Worm (Caenorhabditis elegans): ENCODE data around the gene C27D9.2.
A peak's percentile ranks its signal among the peaks of the same experiment; 100 is the strongest.

The C27D9.2 gene

DNA sequence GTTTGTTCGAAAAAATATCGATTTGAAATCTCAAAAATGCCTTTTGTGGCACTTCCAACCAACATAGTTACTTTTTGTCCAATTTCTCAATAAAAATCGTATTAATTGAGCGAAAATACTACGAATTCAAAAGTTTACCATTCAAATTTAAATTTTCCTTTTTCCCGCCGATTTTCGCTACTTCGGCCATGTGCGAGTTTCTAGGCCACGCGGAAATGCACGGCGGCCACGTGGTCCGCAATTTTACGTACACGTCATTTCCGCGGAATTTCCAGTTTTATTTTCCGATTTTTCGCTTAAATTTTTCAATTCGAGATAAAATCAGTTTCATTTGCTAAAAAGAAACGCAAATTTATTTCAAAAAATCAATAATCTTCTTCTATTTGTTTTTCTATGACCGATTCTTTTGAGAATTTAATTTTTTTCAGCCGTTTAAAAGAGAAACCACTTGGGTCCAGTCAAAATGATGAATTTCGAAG is 16.6 kb downstream of the C27D9.2 start, which contains the start of gene eas-1 (continued):
- no peak for TF ChIP-seq egl-27 (tag; optimal IDR thresholded peaks at IDR 0.05)
- peak; percentile 28 for TF ChIP-seq nhr-129 (tag; optimal IDR thresholded peaks at IDR 0.05)

DNA sequence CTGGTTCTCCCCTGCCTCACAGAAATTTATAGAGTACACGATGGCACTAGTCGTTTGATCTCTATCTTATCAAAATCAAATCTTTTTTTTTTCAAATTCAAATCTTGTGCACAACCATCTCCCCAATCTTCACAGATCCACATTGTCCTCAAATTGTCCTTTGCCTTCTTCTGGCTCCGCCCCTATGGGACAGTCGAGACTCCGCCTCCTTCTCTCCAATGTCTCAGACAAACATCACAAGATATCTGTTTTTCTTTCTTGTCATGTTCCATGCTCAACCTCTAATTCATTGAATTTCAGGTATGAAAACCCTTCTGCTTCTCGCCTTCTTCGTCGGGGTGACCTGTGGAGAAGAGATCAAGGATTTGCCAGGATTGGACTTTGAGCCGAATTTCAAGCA is 19.3 kb downstream of the C27D9.2 start, which contains the start of gene ctsa-1.1:
Gene ctsa-1.1, plus strand, starts transcription at position 301 of the 400 bp plus-strand sequence.
- no peak for TF ChIP-seq ztf-4 (tag; optimal IDR thresholded peaks at IDR 0.05)
- TF ChIP-seq mbf-1 (tag; optimal IDR thresholded peaks at IDR 0.05) = no peak
- TF ChIP-seq nhr-129 (tag; optimal IDR thresholded peaks at IDR 0.05) = no peak
- TF ChIP-seq ceh-16 (tag; optimal IDR thresholded peaks at IDR 0.05) = no peak
- no peak for TF ChIP-seq nhr-10 (tag; optimal IDR thresholded peaks at IDR 0.05)
- no peak for TF ChIP-seq crh-2 (tag; optimal IDR thresholded peaks at IDR 0.05)
- TF ChIP-seq alr-1 (tag; optimal IDR thresholded peaks at IDR 0.05) = no peak
- no peak for TF ChIP-seq ceh-82 (tag; optimal IDR thresholded peaks at IDR 0.05)
- no peak for TF ChIP-seq blmp-1 (tag; optimal IDR thresholded peaks at IDR 0.05; ENCODE audit: insufficient read depth)
- TF ChIP-seq sma-3 (GFP tag; optimal IDR thresholded peaks at IDR 0.05) = no peak
- no peak for TF ChIP-seq lsy-2 (tag; optimal IDR thresholded peaks at IDR 0.05)
- no peak for TF ChIP-seq sem-4 (tag; optimal IDR thresholded peaks at IDR 0.05)
- no peak for TF ChIP-seq zag-1 (tag; optimal IDR thresholded peaks at IDR 0.05)
- TF ChIP-seq R02D3.7 (tag; optimal IDR thresholded peaks at IDR 0.05) = no peak
- no peak for TF ChIP-seq mab-5 (tag; optimal IDR thresholded peaks at IDR 0.05)
- TF ChIP-seq mdl-1 (tag; optimal IDR thresholded peaks at IDR 0.05) = no peak
- TF ChIP-seq elt-3 (tag; optimal IDR thresholded peaks at IDR 0.05) = no peak
- no peak for TF ChIP-seq ztf-11 (tag; optimal IDR thresholded peaks at IDR 0.05)

DNA sequence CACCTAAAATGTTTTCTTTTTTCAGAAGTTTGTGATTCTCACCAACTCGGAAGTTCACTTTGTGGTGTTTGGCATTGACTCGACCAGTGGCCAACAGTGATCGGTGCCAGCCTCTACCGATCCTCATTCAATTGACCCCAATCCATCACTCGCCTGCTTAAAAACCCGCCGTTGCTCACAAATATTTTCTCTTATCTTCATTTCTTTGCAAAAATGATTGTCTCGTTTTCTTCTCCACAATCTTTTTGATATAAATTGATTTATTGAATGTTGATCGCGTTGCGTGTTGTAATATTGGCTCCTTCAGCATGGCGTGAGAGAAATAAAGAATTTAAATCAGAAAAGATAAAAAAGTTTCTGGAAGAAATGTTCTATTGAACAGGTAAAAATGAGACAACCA is 20.1 kb downstream of the C27D9.2 start:
- no peak for TF ChIP-seq nhr-11 (tag; optimal IDR thresholded peaks at IDR 0.05)
- TF ChIP-seq peb-1 (tag; optimal IDR thresholded peaks at IDR 0.05) = no peak
- no peak for TF ChIP-seq ztf-11 (tag; optimal IDR thresholded peaks at IDR 0.05)
- no peak for TF ChIP-seq unc-62 (GFP tag; optimal IDR thresholded peaks at IDR 0.05)
- TF ChIP-seq nhr-77 (tag; optimal IDR thresholded peaks at IDR 0.05) = no peak
- no peak for TF ChIP-seq ama-1 (optimal IDR thresholded peaks at IDR 0.05)
- TF ChIP-seq unc-39 (tag; optimal IDR thresholded peaks at IDR 0.05) = no peak
- no peak for TF ChIP-seq Y55F3AM.14 (GFP tag; optimal IDR thresholded peaks at IDR 0.05)
- no peak for TF ChIP-seq sem-4 (tag; optimal IDR thresholded peaks at IDR 0.05)
- no peak for TF ChIP-seq zag-1 (tag; optimal IDR thresholded peaks at IDR 0.05)
- peak in 1 of 2 experiments; percentile 33 for TF ChIP-seq lsy-2 (tag; optimal IDR thresholded peaks at IDR 0.05)
- no peak for TF ChIP-seq ztf-1 (GFP tag; conservative IDR thresholded peaks at IDR 0.05)
- TF ChIP-seq crh-2 (tag; optimal IDR thresholded peaks at IDR 0.05) = no peak
- no peak for TF ChIP-seq blmp-1 (tag; optimal IDR thresholded peaks at IDR 0.05; ENCODE audit: insufficient read depth)
- no peak for TF ChIP-seq lin-13 (GFP tag; optimal IDR thresholded peaks at IDR 0.05)
- no peak for TF ChIP-seq alr-1 (tag; optimal IDR thresholded peaks at IDR 0.05)
- no peak for TF ChIP-seq ZK546.5 (tag; optimal IDR thresholded peaks at IDR 0.05)
- TF ChIP-seq nhr-129 (tag; optimal IDR thresholded peaks at IDR 0.05) = no peak
- no peak for TF ChIP-seq nhr-6 (tag; optimal IDR thresholded peaks at IDR 0.05)
- TF ChIP-seq elt-1 (tag; optimal IDR thresholded peaks at IDR 0.05) = no peak
- no peak for TF ChIP-seq nhr-12 (tag; optimal IDR thresholded peaks at IDR 0.05)
- TF ChIP-seq aly-2 (tag; optimal IDR thresholded peaks at IDR 0.05) = no peak
- no peak for TF ChIP-seq dmd-4 (tag; optimal IDR thresholded peaks at IDR 0.05)
- no peak for TF ChIP-seq snpc-4 (tag; optimal IDR thresholded peaks at IDR 0.05)
- no peak for TF ChIP-seq nhr-21 (tag; optimal IDR thresholded peaks at IDR 0.05)
- peak; percentile 26 for TF ChIP-seq C34F6.9 (tag; optimal IDR thresholded peaks at IDR 0.05)
- no peak for TF ChIP-seq ceh-82 (tag; optimal IDR thresholded peaks at IDR 0.05)
- no peak for TF ChIP-seq elt-3 (tag; optimal IDR thresholded peaks at IDR 0.05)
- TF ChIP-seq gmeb-1 (tag; optimal IDR thresholded peaks at IDR 0.05) = no peak
- TF ChIP-seq mab-5 (tag; optimal IDR thresholded peaks at IDR 0.05) = peak; percentile 30
- TF ChIP-seq skn-1 (tag; optimal IDR thresholded peaks at IDR 0.05) = no peak
- TF ChIP-seq F13H6.1 (tag; optimal IDR thresholded peaks at IDR 0.05) = peak; percentile 28
- TF ChIP-seq nhr-23 (tag; optimal IDR thresholded peaks at IDR 0.05) = no peak
- TF ChIP-seq nhr-237 (tag; optimal IDR thresholded peaks at IDR 0.05) = no peak
- TF ChIP-seq mbf-1 (tag; optimal IDR thresholded peaks at IDR 0.05) = no peak
- TF ChIP-seq ceh-16 (tag; optimal IDR thresholded peaks at IDR 0.05) = no peak
- no peak for TF ChIP-seq nhr-10 (tag; optimal IDR thresholded peaks at IDR 0.05)
- no peak for TF ChIP-seq lin-39 (tag; optimal IDR thresholded peaks at IDR 0.05)
- no peak for TF ChIP-seq sma-3 (GFP tag; optimal IDR thresholded peaks at IDR 0.05)
- peak; percentile 45 for TF ChIP-seq sma-9 (GFP tag; optimal IDR thresholded peaks at IDR 0.05)
- TF ChIP-seq sma-9 (tag; optimal IDR thresholded peaks at IDR 0.05) = no peak
- TF ChIP-seq egl-27 (tag; optimal IDR thresholded peaks at IDR 0.05) = no peak
- TF ChIP-seq ztf-4 (tag; optimal IDR thresholded peaks at IDR 0.05) = no peak
- no peak for TF ChIP-seq R02D3.7 (tag; optimal IDR thresholded peaks at IDR 0.05)
